Worm (Caenorhabditis elegans): ENCODE measurements around the gene T23F2.3.

The T23F2.3 gene

ce11 chrX:5466149-5466548, 46.0 kb downstream of the T23F2.3 start:
- TF ChIP-seq med-1 (GFP tag; optimal IDR thresholded peaks at IDR 0.05; ENCODE audit: insufficient read depth): no peak

- no peak for TF ChIP-seq flt-1 (GFP tag; IDR thresholded peaks at IDR 0.05)
These were observed 46.5 kb downstream of the T23F2.3 start for ce11 chrX:5465631-5466030.

Measured in whole organism, midembryonic.